Worm (Caenorhabditis elegans) whole organism, L4 larva: ENCODE measurements around the gene csb-1.

Experiments
- lin-39 ChIP-seq: fragments of 150-350 bp; optimal IDR thresholded peaks from 2 replicates; lab custom pipeline; 2014; ENCODE audit warnings: missing biosample characterization, missing genetic modification reagents, missing genetic modification characterization
- lsy-2 ChIP-seq, 2 experiments: fragments of 150-350 bp in 1 of 2; sonication (generic microtip) in 1 of 2; optimal IDR thresholded peaks; 2 replicates each; lab custom pipeline; 2014 to 2017; ENCODE audit warnings: missing biosample characterization in 2 of 2, missing genetic modification characterization in 2 of 2
- php-3 ChIP-seq: fragments of 200-800 bp; sonication (Bioruptor generic); IDR thresholded peaks from 2 replicates; pipeline ENCODE4 v1.3.6; 2022; ENCODE audit warnings: missing genetic modification reagents, missing genetic modification characterization, missing compliant biosample characterization
- skn-1 ChIP-seq: fragments of 150-350 bp; optimal IDR thresholded peaks from 2 replicates; lab custom pipeline; 2014; ENCODE audit warnings: missing biosample characterization, missing genetic modification characterization
- snpc-4 ChIP-seq: fragments of 150-350 bp; optimal IDR thresholded peaks from 2 replicates; lab custom pipeline; 2014; ENCODE audit warnings: missing biosample characterization, missing genetic modification characterization

ce11 chrX:15901214-15901613 lies 35.5 kb upstream of the csb-1 start:
- TF ChIP-seq lsy-2 (tag; optimal IDR thresholded peaks at IDR 0.05; lab: Kevin White, UChicago) (no peak), php-3 (GFP tag; lab: Robert Waterston, UW) (no peak), skn-1 (tag; lab: Kevin White, UChicago) (no peak), snpc-4 (tag; lab: Kevin White, UChicago) (no peak), lin-39 (no peak)
